Worm (Caenorhabditis elegans) whole organism, L2 larva: ENCODE data around the gene cutl-5.

Experiments
- F13H6.1 ChIP-seq: sonication (generic microtip); optimal IDR thresholded peaks from 2 replicates; lab custom pipeline; 2016; ENCODE audit warnings: missing genetic modification characterization, missing compliant biosample characterization
- R02D3.7 ChIP-seq: fragments of 150-350 bp; optimal IDR thresholded peaks from 2 replicates; lab custom pipeline; 2014; ENCODE audit warnings: missing biosample characterization, missing genetic modification characterization
- ZK546.5 ChIP-seq: sonication (generic microtip); optimal IDR thresholded peaks from 2 replicates; lab custom pipeline; 2017; ENCODE audit warnings: missing biosample characterization, missing genetic modification characterization
- aly-2 ChIP-seq: fragments of 150-350 bp; optimal IDR thresholded peaks from 2 replicates; lab custom pipeline; 2014; ENCODE audit warnings: missing biosample characterization, missing genetic modification characterization
- ama-1 ChIP-seq: fragments of 150-350 bp; optimal IDR thresholded peaks from 2 replicates; lab custom pipeline; 2018; ENCODE audit warnings: inconsistent platforms
- blmp-1 ChIP-seq: sonication (generic microtip); optimal IDR thresholded peaks from 2 replicates; lab custom pipeline; 2017; ENCODE audit warnings: missing genetic modification characterization, mild to moderate bottlenecking, missing compliant biosample characterization, antibody characterized with exemption, moderate library complexity; ENCODE audit not compliant: insufficient read depth
- ceh-16 ChIP-seq: fragments of 150-350 bp; optimal IDR thresholded peaks from 2 replicates; lab custom pipeline; 2014; ENCODE audit warnings: missing biosample characterization, missing genetic modification characterization
- crh-2 ChIP-seq: sonication (generic microtip); optimal IDR thresholded peaks from 2 replicates; lab custom pipeline; 2017; ENCODE audit warnings: missing biosample characterization, missing genetic modification characterization
- dmd-4 ChIP-seq: sonication (generic microtip); optimal IDR thresholded peaks from 2 replicates; lab custom pipeline; 2017; ENCODE audit warnings: missing biosample characterization, missing genetic modification characterization
- egl-27 ChIP-seq: sonication (generic microtip); optimal IDR thresholded peaks from 3 replicates; lab custom pipeline; 2017; ENCODE audit warnings: missing biosample characterization, missing genetic modification reagents, missing genetic modification characterization
- elt-1 ChIP-seq: fragments of 150-350 bp; optimal IDR thresholded peaks from 2 replicates; lab custom pipeline; 2014; ENCODE audit warnings: missing biosample characterization, missing genetic modification characterization
- elt-3 ChIP-seq: sonication (generic microtip); optimal IDR thresholded peaks from 2 replicates; lab custom pipeline; 2017; ENCODE audit warnings: missing biosample characterization, missing genetic modification characterization
- gmeb-1 ChIP-seq: fragments of 150-350 bp; optimal IDR thresholded peaks from 2 replicates; lab custom pipeline; 2014; ENCODE audit warnings: missing biosample characterization, missing genetic modification characterization
- lin-11 ChIP-seq: fragments of 150-350 bp; sonication (generic microtip); optimal IDR thresholded peaks from 2 replicates; lab custom pipeline; 2014; ENCODE audit warnings: missing biosample characterization, missing genetic modification characterization, inconsistent platforms, mixed read lengths
- lin-13 ChIP-seq: fragments of 150-350 bp; optimal IDR thresholded peaks from 2 replicates; lab custom pipeline; 2014; ENCODE audit warnings: missing biosample characterization, missing genetic modification reagents, missing genetic modification characterization
- lin-39 ChIP-seq: fragments of 150-350 bp; optimal IDR thresholded peaks from 2 replicates; lab custom pipeline; 2014; ENCODE audit warnings: missing biosample characterization, missing genetic modification reagents, missing genetic modification characterization
- lsy-2 ChIP-seq, 2 experiments: fragments of 150-350 bp in 1 of 2; sonication (generic microtip) in 1 of 2; optimal IDR thresholded peaks; 2 replicates each; lab custom pipeline; 2014 to 2017; ENCODE audit warnings: missing biosample characterization in 2 of 2, missing genetic modification characterization in 2 of 2
- mab-5 ChIP-seq: fragments of 150-350 bp; optimal IDR thresholded peaks from 2 replicates; lab custom pipeline; 2014; ENCODE audit warnings: missing biosample characterization, missing genetic modification characterization
- mbf-1 ChIP-seq: sonication (generic microtip); optimal IDR thresholded peaks from 2 replicates; lab custom pipeline; 2017; ENCODE audit warnings: missing biosample characterization, missing genetic modification characterization
- mdl-1 ChIP-seq, 2 experiments: fragments of 150-350 bp in 1 of 2; sonication (generic microtip) in 1 of 2; optimal IDR thresholded peaks; 2 replicates each; lab custom pipeline; 2017; ENCODE audit warnings: missing biosample characterization in 2 of 2, missing genetic modification characterization in 2 of 2
- nhr-10 ChIP-seq: sonication (generic microtip); optimal IDR thresholded peaks from 2 replicates; lab custom pipeline; 2017; ENCODE audit warnings: missing biosample characterization, missing genetic modification characterization
- nhr-11 ChIP-seq: fragments of 150-350 bp; optimal IDR thresholded peaks from 2 replicates; lab custom pipeline; 2014; ENCODE audit warnings: missing biosample characterization, missing genetic modification characterization
- nhr-12 ChIP-seq: fragments of 150-350 bp; optimal IDR thresholded peaks from 2 replicates; lab custom pipeline; 2014; ENCODE audit warnings: missing biosample characterization, missing genetic modification characterization
- nhr-129 ChIP-seq: fragments of 150-350 bp; optimal IDR thresholded peaks from 2 replicates; lab custom pipeline; 2014; ENCODE audit warnings: missing biosample characterization, missing genetic modification characterization
- nhr-21 ChIP-seq: fragments of 150-350 bp; optimal IDR thresholded peaks from 2 replicates; lab custom pipeline; 2014; ENCODE audit warnings: missing biosample characterization, missing genetic modification characterization
- nhr-237 ChIP-seq: fragments of 150-350 bp; optimal IDR thresholded peaks from 2 replicates; lab custom pipeline; 2014; ENCODE audit warnings: missing biosample characterization, missing genetic modification characterization
- nhr-25 ChIP-seq: fragments of 150-350 bp; sonication (generic microtip); optimal IDR thresholded peaks from 3 replicates; lab custom pipeline; 2014; ENCODE audit warnings: missing biosample characterization, missing genetic modification characterization
- nhr-6 ChIP-seq: fragments of 150-350 bp; optimal IDR thresholded peaks from 2 replicates; lab custom pipeline; 2014; ENCODE audit warnings: missing biosample characterization, missing genetic modification characterization
- nhr-77 ChIP-seq: fragments of 150-350 bp; optimal IDR thresholded peaks from 2 replicates; lab custom pipeline; 2014; ENCODE audit warnings: missing biosample characterization, missing genetic modification characterization
- peb-1 ChIP-seq: fragments of 150-350 bp; optimal IDR thresholded peaks from 2 replicates; lab custom pipeline; 2014; ENCODE audit warnings: missing biosample characterization, missing genetic modification characterization
- skn-1 ChIP-seq: sonication (generic microtip); optimal IDR thresholded peaks from 2 replicates; lab custom pipeline; 2017; ENCODE audit warnings: missing biosample characterization, missing genetic modification characterization
- sma-3 ChIP-seq: sonication (generic microtip); optimal IDR thresholded peaks from 2 replicates; lab custom pipeline; 2016; ENCODE audit warnings: missing genetic modification reagents, missing genetic modification characterization, missing compliant biosample characterization
- sma-9 ChIP-seq, 2 experiments: fragments of 150-350 bp in 1 of 2; sonication (generic microtip) in 1 of 2; optimal IDR thresholded peaks; 2 replicates each; lab custom pipeline; 2014 to 2016; ENCODE audit warnings: missing genetic modification characterization in 2 of 2, mild to moderate bottlenecking in 1 of 2, missing biosample characterization in 1 of 2, missing compliant biosample characterization in 1 of 2, missing genetic modification reagents in 1 of 2, moderate library complexity in 1 of 2
- unc-39 ChIP-seq: fragments of 150-350 bp; optimal IDR thresholded peaks from 2 replicates; lab custom pipeline; 2014; ENCODE audit warnings: missing biosample characterization, missing genetic modification characterization
- unc-55 ChIP-seq: fragments of 150-350 bp; sonication (generic microtip); optimal IDR thresholded peaks from 3 replicates; lab custom pipeline; 2014; ENCODE audit warnings: missing biosample characterization, missing genetic modification reagents, missing genetic modification characterization
- unc-62 ChIP-seq: fragments of 150-350 bp; optimal IDR thresholded peaks from 2 replicates; lab custom pipeline; 2014; ENCODE audit warnings: missing biosample characterization, missing genetic modification reagents, missing genetic modification characterization
- zag-1 ChIP-seq: fragments of 150-350 bp; optimal IDR thresholded peaks from 2 replicates; lab custom pipeline; 2014; ENCODE audit warnings: missing biosample characterization, missing genetic modification characterization
- ztf-11 ChIP-seq: sonication (generic microtip); optimal IDR thresholded peaks from 2 replicates; lab custom pipeline; 2017; ENCODE audit warnings: missing biosample characterization, missing genetic modification characterization
- ztf-4 ChIP-seq: fragments of 150-350 bp; optimal IDR thresholded peaks from 2 replicates; lab custom pipeline; 2014; ENCODE audit warnings: missing biosample characterization, missing genetic modification characterization

cutl-5 gene

DNA sequence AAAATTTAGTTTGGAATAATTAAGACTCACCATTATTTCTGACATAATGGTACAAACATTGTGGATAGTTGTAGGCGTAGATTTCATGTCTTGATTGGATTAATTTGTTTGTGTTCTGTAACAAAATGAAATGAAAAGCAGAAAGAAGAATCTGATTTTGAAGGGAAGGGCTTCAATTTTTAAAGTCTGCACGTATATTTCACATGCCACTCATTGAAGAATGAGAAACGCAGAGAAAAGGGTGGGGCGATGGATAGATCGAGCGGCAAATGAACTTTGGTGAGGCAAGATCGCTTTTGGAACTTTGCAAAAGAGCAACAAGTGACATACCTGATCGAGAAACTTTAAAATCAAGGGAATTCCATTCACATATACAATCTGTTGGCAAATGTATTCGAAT is 13.4 kb downstream of the cutl-5 start:
- no peak for TF ChIP-seq mbf-1 (tag; lab: Kevin White, UChicago)
- peak in 1 of 2 experiments; percentile 18 for TF ChIP-seq lsy-2 (tag; optimal IDR thresholded peaks at IDR 0.05; lab: Kevin White, UChicago)
- peak; percentile 30 for TF ChIP-seq nhr-129 (tag; lab: Kevin White, UChicago)

DNA sequence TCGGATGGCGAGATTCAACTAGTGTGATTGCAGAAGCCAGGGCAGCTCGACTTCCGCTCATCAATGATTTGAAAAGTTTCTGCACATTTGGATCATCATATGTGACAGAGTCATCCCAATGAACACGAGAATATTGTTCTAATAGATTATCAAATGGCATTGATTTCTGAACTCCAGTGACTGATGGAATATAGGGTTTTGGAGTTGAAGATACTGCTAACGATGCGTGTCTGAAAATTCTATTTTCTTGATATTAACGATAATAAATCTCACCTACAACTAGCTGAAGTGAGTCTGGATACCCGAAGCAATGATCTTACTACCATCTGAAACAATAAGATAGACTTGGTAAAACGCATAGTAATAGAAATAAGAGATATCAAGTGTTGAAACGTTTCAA is 14.9 kb downstream of the cutl-5 start, which contains the start of gene mmaa-1:
Gene mmaa-1, minus strand, starts transcription at position 328 of the 400 bp plus-strand sequence.
- TF ChIP-seq mab-5 (no peak), sma-9 (GFP tag; optimal IDR thresholded peaks at IDR 0.05; lab: Kevin White, UChicago) (peak; percentile 0), sma-9 (tag; optimal IDR thresholded peaks at IDR 0.05; lab: Kevin White, UChicago) (no peak), elt-3 (tag; lab: Kevin White, UChicago) (no peak)

DNA sequence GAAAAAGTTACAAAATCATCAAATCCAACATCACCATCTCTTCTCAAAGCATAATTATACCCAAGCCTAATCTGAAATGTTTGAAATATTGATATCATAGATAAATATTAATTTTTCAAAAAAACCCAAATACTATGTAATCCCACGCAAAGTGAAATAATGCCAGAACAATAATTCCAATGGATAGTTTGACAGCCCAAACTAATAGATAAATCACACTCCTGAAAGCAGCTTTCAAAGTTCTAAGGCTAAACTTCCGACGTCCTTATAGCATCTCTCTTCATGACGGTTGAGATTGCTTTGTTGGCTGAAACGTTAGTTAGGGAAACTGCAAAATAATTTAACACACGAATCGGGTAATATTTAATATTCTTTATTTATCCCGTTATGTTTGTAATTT is 16.5 kb downstream of the cutl-5 start:
- TF ChIP-seq mdl-1 (tag; optimal IDR thresholded peaks at IDR 0.05; lab: Kevin White, UChicago) (no peak), lin-13 (GFP tag; lab: Kevin White, UChicago) (no peak)

DNA sequence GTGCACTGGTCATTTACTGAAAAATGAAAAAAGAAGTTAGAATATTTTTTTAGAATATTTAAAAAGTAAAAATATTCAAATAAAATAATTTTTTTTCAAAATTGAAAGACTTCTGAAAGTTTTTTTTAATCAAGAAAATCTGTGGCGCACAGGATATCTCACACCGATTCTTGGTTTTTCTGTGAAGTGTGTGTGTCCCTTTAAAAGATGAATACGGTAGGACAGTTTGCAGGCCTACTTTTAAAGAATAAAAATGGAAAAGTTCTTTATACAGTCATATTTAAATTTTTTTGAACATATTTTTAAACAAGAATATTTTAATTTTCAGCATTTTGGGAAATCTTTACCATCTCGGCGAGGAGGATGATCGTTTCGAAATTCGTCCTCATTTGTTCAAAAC is 17.1 kb downstream of the cutl-5 start, which contains the start of gene mct-5:
Gene mct-5, minus strand, starts transcription at position 16 of the 400 bp plus-strand sequence.
- TF ChIP-seq elt-1 (tag; lab: Kevin White, UChicago), result no peak
- TF ChIP-seq mdl-1 (tag; optimal IDR thresholded peaks at IDR 0.05; lab: Kevin White, UChicago), result no peak
- TF ChIP-seq ztf-11 (tag; lab: Kevin White, UChicago), result no peak
- no peak for TF ChIP-seq nhr-11 (tag; lab: Kevin White, UChicago)
- TF ChIP-seq ztf-4, result no peak
- TF ChIP-seq F13H6.1, result no peak
- no peak for TF ChIP-seq dmd-4
- TF ChIP-seq skn-1 (tag; lab: Kevin White, UChicago), result no peak
- TF ChIP-seq sma-9 (GFP tag; optimal IDR thresholded peaks at IDR 0.05; lab: Kevin White, UChicago), result no peak
- no peak for TF ChIP-seq sma-9 (tag; optimal IDR thresholded peaks at IDR 0.05; lab: Kevin White, UChicago)
- TF ChIP-seq egl-27, result no peak
- no peak for TF ChIP-seq nhr-237
- no peak for TF ChIP-seq aly-2 (tag; lab: Kevin White, UChicago)

DNA sequence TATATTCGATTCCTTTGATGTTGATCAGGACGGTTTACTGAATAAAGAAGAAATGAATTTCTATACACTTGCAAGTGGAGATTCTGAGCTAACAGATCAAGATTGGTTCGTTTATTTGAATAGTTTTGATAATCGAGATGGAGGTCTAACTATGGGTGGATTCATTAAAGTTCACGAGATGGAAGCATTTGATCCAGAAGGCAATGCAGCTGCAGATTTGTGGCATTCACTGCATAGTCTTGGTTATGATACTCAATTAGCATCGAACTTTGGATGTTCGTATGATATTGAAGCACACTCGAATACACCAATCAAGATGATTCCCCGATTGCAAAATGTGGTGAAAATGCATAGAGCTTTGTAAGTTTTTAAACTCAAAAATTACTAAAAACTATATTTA is 19.7 kb downstream of the cutl-5 start:
- TF ChIP-seq sma-9 (GFP tag; optimal IDR thresholded peaks at IDR 0.05; lab: Kevin White, UChicago) (no peak), sma-9 (tag; optimal IDR thresholded peaks at IDR 0.05; lab: Kevin White, UChicago) (no peak), skn-1 (tag; lab: Kevin White, UChicago) (no peak), nhr-10 (tag; lab: Kevin White, UChicago) (no peak), lin-39 (tag; lab: Kevin White, UChicago) (no peak), zag-1 (tag; lab: Kevin White, UChicago) (no peak), mdl-1 (tag; optimal IDR thresholded peaks at IDR 0.05; lab: Kevin White, UChicago) (no peak), nhr-6 (no peak)
- TF ChIP-seq, all 48 proteins: peak for 0

DNA sequence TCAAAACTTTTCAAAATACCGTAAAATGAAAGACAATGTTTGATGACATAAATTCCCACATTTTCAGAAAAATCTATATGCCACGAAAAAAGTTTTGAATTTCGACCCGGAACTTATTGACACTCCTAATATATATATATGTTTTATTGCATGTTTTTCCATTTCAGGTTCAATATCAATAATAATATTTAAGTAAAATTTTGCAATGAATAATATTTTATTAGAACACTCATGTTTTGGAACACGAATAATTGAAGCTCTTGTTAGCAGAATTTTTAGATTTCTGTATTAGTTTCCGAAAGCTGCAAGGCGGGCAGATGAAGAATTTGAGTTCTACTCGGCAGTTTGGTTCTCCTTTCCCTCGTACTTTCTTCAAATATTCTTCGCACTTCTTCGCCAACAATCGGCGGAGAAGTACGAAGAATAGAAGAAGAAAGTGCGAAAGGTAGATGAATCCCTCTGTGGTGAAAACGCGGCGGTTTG is 22.3 kb downstream of the cutl-5 start, which contains the start of gene T02G5.3:
Gene T02G5.3, plus strand, starts transcription at position 51 of the 483 bp plus-strand sequence.
- TF ChIP-seq sma-9 (GFP tag; optimal IDR thresholded peaks at IDR 0.05; lab: Kevin White, UChicago) (no peak), sma-9 (tag; optimal IDR thresholded peaks at IDR 0.05; lab: Kevin White, UChicago) (no peak), nhr-21 (tag; lab: Kevin White, UChicago) (no peak), crh-2 (tag; lab: Kevin White, UChicago) (no peak), nhr-10 (tag; lab: Kevin White, UChicago) (no peak), elt-1 (tag; lab: Kevin White, UChicago) (no peak), unc-62 (GFP tag; lab: Kevin White, UChicago) (no peak), nhr-6 (no peak), nhr-12 (no peak), zag-1 (tag; lab: Kevin White, UChicago) (no peak), mdl-1 (tag; optimal IDR thresholded peaks at IDR 0.05; lab: Kevin White, UChicago) (no peak), ama-1 (lab: Kevin White, UChicago) (no peak), elt-3 (tag; lab: Kevin White, UChicago) (no peak), F13H6.1 (no peak)

DNA sequence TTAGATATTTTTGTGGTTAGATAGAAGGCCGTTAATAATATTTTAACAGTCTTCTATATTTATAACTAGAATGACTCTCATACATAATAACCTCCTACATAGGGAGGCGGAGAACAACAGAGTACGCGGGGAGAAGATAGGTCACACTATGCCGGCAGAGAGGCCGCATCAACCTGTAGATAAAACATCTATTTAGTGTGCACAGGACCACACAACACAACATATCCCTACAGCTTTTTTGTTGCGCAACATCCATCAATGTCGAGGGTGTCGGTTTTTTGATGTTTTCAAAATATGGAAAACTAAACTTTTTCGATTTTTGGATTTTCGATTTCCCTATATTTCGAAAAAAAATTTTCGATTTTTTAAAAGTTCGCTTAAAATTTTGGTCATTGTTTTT is 24.9 kb downstream of the cutl-5 start:
- no peak for TF ChIP-seq ZK546.5 (tag; lab: Kevin White, UChicago)
- no peak for TF ChIP-seq nhr-11 (tag; lab: Kevin White, UChicago)
- TF ChIP-seq sma-3 (GFP tag; lab: Kevin White, UChicago), result no peak
- TF ChIP-seq ceh-16 (tag; lab: Kevin White, UChicago), result no peak
- no peak for TF ChIP-seq nhr-77 (tag; lab: Kevin White, UChicago)
- TF ChIP-seq unc-55 (GFP tag; lab: Kevin White, UChicago), result no peak
- no peak for TF ChIP-seq skn-1 (tag; lab: Kevin White, UChicago)
- no peak for TF ChIP-seq peb-1 (tag; lab: Kevin White, UChicago)
- no peak for TF ChIP-seq nhr-25
- no peak for TF ChIP-seq egl-27
- no peak for TF ChIP-seq unc-39 (tag; lab: Kevin White, UChicago)
- no peak for TF ChIP-seq lin-11 (tag; lab: Kevin White, UChicago)
- TF ChIP-seq nhr-10 (tag; lab: Kevin White, UChicago), result no peak
- TF ChIP-seq R02D3.7 (tag; lab: Kevin White, UChicago), result no peak
- TF ChIP-seq elt-3 (tag; lab: Kevin White, UChicago), result no peak
- no peak for TF ChIP-seq gmeb-1 (tag; lab: Kevin White, UChicago)
- no peak for TF ChIP-seq unc-62 (GFP tag; lab: Kevin White, UChicago)
- no peak for TF ChIP-seq nhr-6
- TF ChIP-seq blmp-1 (tag; lab: Kevin White, UChicago), result no peak
